Fruit fly (Drosophila melanogaster) whole organism, embryonic: ENCODE data around the gene Mtch.
A peak's percentile ranks its signal among the peaks of the same experiment; 100 is the strongest.

Experiments
- Atf6 ChIP-seq: fragments of 200-800 bp; sonication (Bioruptor generic); IDR thresholded peaks from 2 replicates; pipeline ENCODE4 v1.3.6; 2022; ENCODE audit warnings: missing biosample characterization, missing genetic modification characterization
- CG10209 ChIP-seq: fragments of 200-800 bp; sonication (Bioruptor generic); optimal IDR thresholded peaks from 3 replicates; lab custom pipeline; 2017; ENCODE audit warnings: missing biosample characterization, mild to moderate bottlenecking, missing genetic modification characterization, missing genetic modification reagents
- CG1024 ChIP-seq: fragments of 200-800 bp; sonication (Bioruptor generic); IDR thresholded peaks from 2 replicates; pipeline ENCODE4 v1.3.6; 2022; ENCODE audit warnings: missing biosample characterization, missing genetic modification characterization
- CG11093 ChIP-seq: fragments of 200-800 bp; sonication (Bioruptor generic); IDR thresholded peaks from 3 replicates; pipeline ENCODE4 v1.3.6; 2022; ENCODE audit warnings: missing biosample characterization, missing genetic modification characterization
- CG11723 ChIP-seq: fragments of 200-800 bp; sonication (Bioruptor generic); optimal IDR thresholded peaks from 2 replicates; lab custom pipeline; 2017; ENCODE audit warnings: missing biosample characterization, mild to moderate bottlenecking, missing genetic modification characterization
- CG12104 ChIP-seq: fragments of 200-800 bp; sonication (Bioruptor generic); optimal IDR thresholded peaks from 3 replicates; lab custom pipeline; 2016; ENCODE audit warnings: missing biosample characterization, missing genetic modification characterization
- CG13894 ChIP-seq: fragments of 200-800 bp; sonication (Bioruptor generic); optimal IDR thresholded peaks from 3 replicates; lab custom pipeline; 2018; ENCODE audit warnings: missing biosample characterization, mild to moderate bottlenecking, missing genetic modification characterization, moderate library complexity
- CG14965 ChIP-seq: fragments of 200-800 bp; sonication (Bioruptor generic); optimal IDR thresholded peaks from 2 replicates; lab custom pipeline; 2016; ENCODE audit warnings: missing biosample characterization, missing genetic modification characterization, borderline replicate concordance
- CG1647 ChIP-seq: fragments of 200-800 bp; sonication (Bioruptor generic); optimal IDR thresholded peaks from 3 replicates; lab custom pipeline; 2016; ENCODE audit warnings: missing biosample characterization, missing genetic modification characterization
- CG17328 ChIP-seq: fragments of 200-800 bp; sonication (Bioruptor generic); IDR thresholded peaks from 2 replicates; pipeline ENCODE4 v1.3.6; 2022; ENCODE audit warnings: missing biosample characterization, missing genetic modification characterization
- CG17385 ChIP-seq: fragments of 200-800 bp; sonication (Bioruptor generic); optimal IDR thresholded peaks from 3 replicates; lab custom pipeline; 2018; ENCODE audit warnings: missing biosample characterization, mild to moderate bottlenecking, missing genetic modification characterization
- CG17568 ChIP-seq: fragments of 200-800 bp; sonication (Bioruptor generic); optimal IDR thresholded peaks from 2 replicates; lab custom pipeline; 2018; ENCODE audit warnings: missing biosample characterization, mild to moderate bottlenecking, missing genetic modification characterization, moderate library complexity
- CG2875 ChIP-seq: fragments of 200-800 bp; sonication (Bioruptor generic); optimal IDR thresholded peaks from 2 replicates; lab custom pipeline; 2017; ENCODE audit warnings: missing biosample characterization, mild to moderate bottlenecking, missing genetic modification characterization, missing genetic modification reagents
- CG32767 ChIP-seq: fragments of 200-800 bp; sonication (Bioruptor generic); IDR thresholded peaks from 2 replicates; pipeline ENCODE4 v1.3.6; 2022; ENCODE audit warnings: missing biosample characterization, missing genetic modification characterization
- CG32772 ChIP-seq: fragments of 200-800 bp; sonication (Bioruptor generic); IDR thresholded peaks from 2 replicates; pipeline ENCODE4 v1.3.6; 2022; ENCODE audit warnings: missing biosample characterization, missing genetic modification characterization
- CG4282 ChIP-seq: fragments of 200-800 bp; sonication (Bioruptor generic); optimal IDR thresholded peaks from 2 replicates; lab custom pipeline; 2016; ENCODE audit warnings: missing biosample characterization, missing genetic modification characterization
- CG4854 ChIP-seq: fragments of 200-800 bp; sonication (Bioruptor generic); optimal IDR thresholded peaks from 2 replicates; lab custom pipeline; 2016; ENCODE audit warnings: missing biosample characterization, missing genetic modification characterization, inconsistent platforms
- CG6272 ChIP-seq: fragments of 200-800 bp; sonication (Bioruptor generic); IDR thresholded peaks from 2 replicates; pipeline ENCODE4 v1.3.6; 2022; ENCODE audit warnings: missing biosample characterization, missing genetic modification characterization
- CG7556 ChIP-seq: fragments of 200-800 bp; sonication (Bioruptor generic); optimal IDR thresholded peaks from 2 replicates; lab custom pipeline; 2017; ENCODE audit warnings: missing biosample characterization, mild to moderate bottlenecking, missing genetic modification characterization
- CG7745 ChIP-seq: fragments of 200-800 bp; sonication (Bioruptor generic); optimal IDR thresholded peaks from 2 replicates; lab custom pipeline; 2018; ENCODE audit warnings: missing biosample characterization, mild to moderate bottlenecking, missing genetic modification characterization, moderate library complexity
- CG7928 ChIP-seq: fragments of 200-800 bp; sonication (Bioruptor generic); optimal IDR thresholded peaks from 2 replicates; lab custom pipeline; 2017; ENCODE audit warnings: missing biosample characterization, mild to moderate bottlenecking, missing genetic modification characterization
- CG8944 ChIP-seq: fragments of 200-800 bp; sonication (Bioruptor generic); optimal IDR thresholded peaks from 3 replicates; lab custom pipeline; 2016; ENCODE audit warnings: missing biosample characterization, missing genetic modification characterization
- CG9727 ChIP-seq: fragments of 200-800 bp; sonication (Bioruptor generic); optimal IDR thresholded peaks from 3 replicates; lab custom pipeline; 2017; ENCODE audit warnings: missing biosample characterization, mild to moderate bottlenecking, missing genetic modification characterization
- CG9817 ChIP-seq: fragments of 200-800 bp; sonication (Bioruptor generic); optimal IDR thresholded peaks from 2 replicates; lab custom pipeline; 2018; ENCODE audit warnings: missing biosample characterization, mild to moderate bottlenecking, missing genetic modification characterization, moderate library complexity
- CoRest ChIP-seq: fragments of 200-800 bp; sonication (Bioruptor generic); optimal IDR thresholded peaks from 3 replicates; lab custom pipeline; 2018; ENCODE audit warnings: missing biosample characterization, mild to moderate bottlenecking, missing genetic modification characterization, moderate library complexity
- Dbx ChIP-seq: fragments of 200-800 bp; sonication (Bioruptor generic); IDR thresholded peaks from 3 replicates; pipeline ENCODE4 v1.3.6; 2022; ENCODE audit warnings: missing biosample characterization, missing genetic modification characterization
- Fer2 ChIP-seq: fragments of 200-800 bp; sonication (Bioruptor generic); optimal IDR thresholded peaks from 2 replicates; lab custom pipeline; 2018; ENCODE audit warnings: missing biosample characterization, mild to moderate bottlenecking, missing genetic modification characterization, moderate library complexity
- HLH54F ChIP-seq: fragments of 200-800 bp; sonication (Bioruptor generic); optimal IDR thresholded peaks from 3 replicates; lab custom pipeline; 2016; ENCODE audit warnings: missing biosample characterization, missing genetic modification characterization
- MESR4 ChIP-seq: fragments of 200-800 bp; sonication (Bioruptor generic); optimal IDR thresholded peaks from 2 replicates; lab custom pipeline; 2018; ENCODE audit warnings: missing biosample characterization, mild to moderate bottlenecking, missing genetic modification characterization, moderate library complexity
- PHDP ChIP-seq: fragments of 200-800 bp; sonication (Bioruptor generic); optimal IDR thresholded peaks from 3 replicates; lab custom pipeline; 2018; ENCODE audit warnings: missing biosample characterization, mild to moderate bottlenecking, missing genetic modification characterization, moderate library complexity
- Ssrp ChIP-seq: fragments of 200-800 bp; sonication (Bioruptor generic); optimal IDR thresholded peaks from 2 replicates; lab custom pipeline; 2018; ENCODE audit warnings: missing biosample characterization, mild to moderate bottlenecking, missing genetic modification characterization, moderate library complexity
- Stat92E ChIP-seq, 3 experiments: fragments of >200 bp in 2 of 3; fragments of 200-800 bp in 1 of 3; sonication (Bioruptor generic) in 1 of 3; optimal IDR thresholded peaks; 2 replicates each; lab custom pipeline; 2017 to 2019; ENCODE audit warnings: missing biosample characterization in 3 of 3, missing genetic modification characterization in 3 of 3, mild to moderate bottlenecking in 1 of 3, moderate library complexity in 1 of 3
- amos ChIP-seq: fragments of 200-800 bp; sonication (Bioruptor generic); IDR thresholded peaks from 2 replicates; pipeline ENCODE4 v1.3.6; 2022; ENCODE audit warnings: missing biosample characterization, missing genetic modification characterization; ENCODE audit not compliant: partially characterized antibody
- ash1 ChIP-seq: fragments of 200-800 bp; sonication (Bioruptor generic); optimal IDR thresholded peaks from 2 replicates; lab custom pipeline; 2018; ENCODE audit warnings: missing biosample characterization, mild to moderate bottlenecking, missing genetic modification characterization
- chinmo ChIP-seq: fragments of 200-800 bp; sonication (Bioruptor generic); IDR thresholded peaks from 4 replicates; pipeline ENCODE4 v1.3.6; 2022; ENCODE audit warnings: missing biosample characterization, missing genetic modification characterization; ENCODE audit not compliant: partially characterized antibody
- gcm2 ChIP-seq: fragments of 200-800 bp; sonication (Bioruptor generic); optimal IDR thresholded peaks from 2 replicates; lab custom pipeline; 2016; ENCODE audit warnings: missing biosample characterization, missing genetic modification characterization
- hth ChIP-seq: fragments of >200 bp; optimal IDR thresholded peaks from 2 replicates; lab custom pipeline; 2017; ENCODE audit warnings: inconsistent platforms
- lab ChIP-seq: fragments of 200-800 bp; sonication (Bioruptor generic); optimal IDR thresholded peaks from 3 replicates; lab custom pipeline; 2017; ENCODE audit warnings: missing biosample characterization, missing genetic modification characterization, mild to moderate bottlenecking, moderate library complexity, missing genetic modification reagents
- nom ChIP-seq: fragments of 200-800 bp; sonication (Bioruptor generic); optimal IDR thresholded peaks from 2 replicates; lab custom pipeline; 2017; ENCODE audit warnings: missing biosample characterization, missing genetic modification characterization, mild to moderate bottlenecking, moderate library complexity, missing genetic modification reagents
- pan ChIP-seq, 4 experiments: fragments of >200 bp in 3 of 4; fragments of 200-800 bp in 1 of 4; sonication (Bioruptor generic) in 1 of 4; optimal IDR thresholded peaks in 3 of 4; IDR thresholded peaks in 1 of 4; 2 replicates each; pipeline versions ENCODE4 v1.3.6 to Lab custom; 2017 to 2022; ENCODE audit warnings: missing biosample characterization in 2 of 4, missing genetic modification characterization in 2 of 4, mixed read lengths in 1 of 4
- phol ChIP-seq: fragments of 200-800 bp; sonication (Bioruptor generic); optimal IDR thresholded peaks from 3 replicates; lab custom pipeline; 2018; ENCODE audit warnings: missing biosample characterization, mild to moderate bottlenecking, missing genetic modification characterization, moderate library complexity
- ranshi ChIP-seq: fragments of 200-800 bp; sonication (Bioruptor generic); IDR thresholded peaks from 2 replicates; pipeline ENCODE4 v1.3.6; 2022; ENCODE audit warnings: missing biosample characterization, missing genetic modification characterization
- row ChIP-seq: fragments of 200-800 bp; sonication (Bioruptor generic); IDR thresholded peaks from 3 replicates; pipeline ENCODE4 v1.3.6; 2022; ENCODE audit warnings: missing biosample characterization, missing genetic modification characterization
- slbo ChIP-seq: fragments of 200-800 bp; sonication (Bioruptor generic); IDR thresholded peaks from 2 replicates; pipeline ENCODE4 v1.3.6; 2022; ENCODE audit warnings: missing biosample characterization, missing genetic modification characterization
- stwl ChIP-seq: fragments of 200-800 bp; sonication (Bioruptor generic); optimal IDR thresholded peaks from 3 replicates; lab custom pipeline; 2018; ENCODE audit warnings: missing biosample characterization, mild to moderate bottlenecking, missing genetic modification characterization, moderate library complexity
- sug ChIP-seq: fragments of 200-800 bp; optimal IDR thresholded peaks from 2 replicates; lab custom pipeline; 2019; ENCODE audit warnings: missing biosample characterization, mild to moderate bottlenecking, missing genetic modification characterization, moderate library complexity
- tx ChIP-seq: fragments of 200-800 bp; sonication (Bioruptor generic); optimal IDR thresholded peaks from 2 replicates; lab custom pipeline; 2016; ENCODE audit warnings: missing biosample characterization, missing genetic modification characterization
- unpg ChIP-seq: fragments of 200-800 bp; sonication (Bioruptor generic); optimal IDR thresholded peaks from 3 replicates; lab custom pipeline; 2018; ENCODE audit warnings: missing biosample characterization, mild to moderate bottlenecking, missing genetic modification characterization, moderate library complexity
- usp ChIP-seq: fragments of >200 bp; optimal IDR thresholded peaks from 2 replicates; lab custom pipeline; 2017; ENCODE audit warnings: missing biosample characterization, missing genetic modification characterization

The Mtch gene

DNA sequence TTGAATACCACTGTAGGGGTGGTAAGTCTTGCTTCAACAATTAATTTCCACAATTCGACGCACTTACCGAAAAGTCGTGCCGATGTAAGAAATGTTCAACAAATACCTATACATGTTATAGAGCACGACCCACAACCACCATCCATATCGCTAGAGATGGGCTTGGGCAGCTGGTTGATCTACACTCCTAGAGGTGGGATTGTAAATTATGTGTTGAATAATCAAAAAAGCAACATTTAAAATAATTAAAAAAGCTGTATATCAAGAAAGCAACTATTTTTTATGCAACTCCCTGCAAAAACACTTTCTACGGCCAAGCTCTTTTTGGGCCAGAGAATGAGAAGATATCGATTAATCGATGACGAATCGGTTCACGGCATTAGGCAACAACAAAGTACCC, at the start of gene Mtch, which contains the start of the genes CG34140 and Mkp (continued):
- TF ChIP-seq CG13894 (tag; lab: Kevin White, UChicago) (no peak), CG4854 (GFP tag; lab: Kevin White, UChicago) (no peak), phol (tag; lab: Kevin White, UChicago) (peak; percentile 89), slbo (GFP tag; lab: Robert Waterston, UW) (peak; percentile 88), CG32767 (GFP tag; lab: Robert Waterston, UW) (peak; percentile 89), CG12104 (GFP tag; lab: Kevin White, UChicago) (peak; percentile 83), CG4282 (GFP tag; lab: Kevin White, UChicago) (peak; percentile 71), CG17328 (GFP tag; lab: Robert Waterston, UW) (peak; percentile 71), Atf6 (GFP tag; lab: Robert Waterston, UW) (peak; percentile 78), unpg (GFP tag; lab: Kevin White, UChicago) (no peak), CG8944 (GFP tag; lab: Kevin White, UChicago) (peak; percentile 89), Fer2 (peak; percentile 64), CG9727 (GFP tag; lab: Kevin White, UChicago) (peak; percentile 83), pan (optimal IDR thresholded peaks at IDR 0.05; lab: Kevin White, UChicago) (no peak), pan (GFP tag; optimal IDR thresholded peaks at IDR 0.05 in 1 of 2, IDR thresholded peaks at IDR 0.05 in 1 of 2) (peak in 1 of 2 experiments; percentile 80), stwl (peak; percentile 67), CG7745 (tag; lab: Kevin White, UChicago) (no peak), Stat92E (GFP tag; optimal IDR thresholded peaks at IDR 0.05; lab: Kevin White, UChicago) (peak in 1 of 3 experiments; percentile 76), sug (tag; lab: Kevin White, UChicago) (no peak), CG1024 (GFP tag; lab: Robert Waterston, UW) (peak; percentile 48; the same call in 1 of the 2 replicates), Ssrp (tag; lab: Kevin White, UChicago) (peak; percentile 78), amos (GFP tag; lab: Robert Waterston, UW) (peak; percentile 89), usp (GFP tag; lab: Kevin White, UChicago) (no peak), tx (GFP tag; lab: Kevin White, UChicago) (peak; percentile 83), CG7928 (GFP tag; lab: Kevin White, UChicago) (no peak), CG7556 (GFP tag; lab: Kevin White, UChicago) (peak; percentile 74), CG17568 (GFP tag; lab: Kevin White, UChicago) (no peak), MESR4 (peak; percentile 75), CG32772 (peak; percentile 79), CG10209 (GFP tag; lab: Kevin White, UChicago) (no peak), HLH54F (GFP tag; lab: Kevin White, UChicago) (peak; percentile 94), CG2875 (no peak), row (GFP tag; lab: Robert Waterston, UW) (peak; percentile 94), CG17385 (GFP tag; lab: Kevin White, UChicago) (peak; percentile 74), PHDP (no peak), Dbx (GFP tag; lab: Robert Waterston, UW) (peak; percentile 89), CG14965 (peak; percentile 48), chinmo (peak; percentile 77; the same call in 2 of the 4 replicates), nom (peak; percentile 7), ash1 (GFP tag; lab: Kevin White, UChicago) (peak; percentile 9), CG11723 (no peak), hth (lab: Kevin White, UChicago) (no peak), CG6272 (peak; percentile 83), gcm2 (peak; percentile 76), ranshi (GFP tag; lab: Robert Waterston, UW) (peak; percentile 80; the same call in 1 of the 2 replicates), CG9817 (tag; lab: Kevin White, UChicago) (peak; percentile 88), CG1647 (peak; percentile 83), lab (GFP tag; lab: Kevin White, UChicago) (no peak), CoRest (tag; lab: Kevin White, UChicago) (no peak), CG11093 (peak; percentile 33; the same call in 1 of the 3 replicates)
